Worm (Caenorhabditis elegans) whole organism, young adult: ENCODE data around the gene srt-56.

Source experiments
- B0019.2 ChIP-seq: fragments of 200-800 bp; sonication (Bioruptor generic); conservative IDR thresholded peaks from 2 replicates; pipeline ENCODE4 v1.3.6; 2022; ENCODE audit warnings: missing genetic modification reagents, missing genetic modification characterization, missing compliant biosample characterization
- B0336.3 ChIP-seq: fragments of 200-800 bp; sonication (Bioruptor generic); IDR thresholded peaks from 2 replicates; pipeline ENCODE4 v1.3.6; 2022; ENCODE audit warnings: missing genetic modification characterization, missing compliant biosample characterization
- C06A6.2 ChIP-seq: fragments of 200-800 bp; sonication (Bioruptor generic); conservative IDR thresholded peaks from 2 replicates; pipeline ENCODE4 v1.3.6; 2022; ENCODE audit warnings: missing genetic modification characterization, missing compliant biosample characterization
- C17E4.6 ChIP-seq: fragments of 200-800 bp; sonication (Bioruptor generic); IDR thresholded peaks from 2 replicates; pipeline ENCODE4 v1.3.6; 2022; ENCODE audit warnings: missing genetic modification reagents, missing genetic modification characterization, missing compliant biosample characterization
- D2030.7 ChIP-seq: fragments of 200-800 bp; sonication (Bioruptor generic); IDR thresholded peaks from 2 replicates; pipeline ENCODE4 v1.3.6; 2022; ENCODE audit warnings: missing genetic modification reagents, missing genetic modification characterization, missing compliant biosample characterization
- F39B2.1 ChIP-seq: fragments of 200-800 bp; sonication (Bioruptor generic); IDR thresholded peaks from 2 replicates; pipeline ENCODE4 v1.3.6; 2022; ENCODE audit warnings: missing genetic modification reagents, missing genetic modification characterization, missing compliant biosample characterization
- F49E8.2 ChIP-seq: sonication (generic microtip); optimal IDR thresholded peaks from 3 replicates; lab custom pipeline; 2017; ENCODE audit warnings: missing genetic modification characterization, mild to moderate bottlenecking, missing compliant biosample characterization, antibody characterized with exemption, moderate library complexity; ENCODE audit not compliant: insufficient read depth
- F55B11.4 ChIP-seq: sonication (generic microtip); optimal IDR thresholded peaks from 2 replicates; lab custom pipeline; 2016; ENCODE audit warnings: missing compliant biosample characterization, missing genetic modification characterization, borderline replicate concordance; ENCODE audit not compliant: insufficient read depth
- K11D2.4 ChIP-seq: fragments of 200-800 bp; sonication (Bioruptor generic); IDR thresholded peaks from 2 replicates; pipeline ENCODE4 v1.3.6; 2022; ENCODE audit warnings: missing genetic modification reagents, missing genetic modification characterization, missing compliant biosample characterization
- Y53F4B.3 ChIP-seq: fragments of 200-800 bp; sonication (Bioruptor generic); IDR thresholded peaks from 2 replicates; pipeline ENCODE4 v1.3.6; 2022; ENCODE audit warnings: missing genetic modification reagents, missing genetic modification characterization, missing compliant biosample characterization
- Y79H2A.3 ChIP-seq: fragments of 200-800 bp; sonication (Bioruptor generic); conservative IDR thresholded peaks from 2 replicates; pipeline ENCODE4 v1.3.6; 2022; ENCODE audit warnings: missing genetic modification reagents, missing genetic modification characterization, missing compliant biosample characterization
- ZK185.1 ChIP-seq: sonication (generic microtip); optimal IDR thresholded peaks from 2 replicates; lab custom pipeline; 2016; ENCODE audit warnings: mild to moderate bottlenecking, missing genetic modification characterization, missing compliant biosample characterization; ENCODE audit not compliant: poor library complexity, severe bottlenecking
- aptf-3 ChIP-seq: fragments of 200-800 bp; sonication (Bioruptor generic); IDR thresholded peaks from 2 replicates; pipeline ENCODE4 v1.3.6; 2022; ENCODE audit warnings: missing genetic modification characterization, missing compliant biosample characterization
- attf-6 ChIP-seq: fragments of 200-800 bp; sonication (Bioruptor generic); IDR thresholded peaks from 2 replicates; pipeline ENCODE4 v1.3.6; 2022; ENCODE audit warnings: missing genetic modification reagents, missing genetic modification characterization, missing compliant biosample characterization
- cebp-2 ChIP-seq: fragments of 200-800 bp; sonication (Bioruptor generic); IDR thresholded peaks from 2 replicates; pipeline ENCODE4 v1.3.6; 2022; ENCODE audit warnings: missing genetic modification characterization, missing compliant biosample characterization
- dpff-1 ChIP-seq: sonication (generic microtip); optimal IDR thresholded peaks from 2 replicates; lab custom pipeline; 2017; ENCODE audit warnings: mild to moderate bottlenecking, missing genetic modification characterization, missing compliant biosample characterization
- dpl-1 ChIP-seq: fragments of 150-350 bp; optimal IDR thresholded peaks from 2 replicates; lab custom pipeline; 2014; ENCODE audit warnings: missing biosample characterization, missing genetic modification reagents, missing genetic modification characterization
- egrh-3 ChIP-seq: fragments of 200-800 bp; sonication (Bioruptor generic); IDR thresholded peaks from 2 replicates; pipeline ENCODE4 v1.3.6; 2022; ENCODE audit warnings: missing genetic modification reagents, missing genetic modification characterization, missing compliant biosample characterization
- ets-4 ChIP-seq: fragments of 200-800 bp; sonication (Bioruptor generic); optimal IDR thresholded peaks from 2 replicates; lab custom pipeline; 2018; ENCODE audit warnings: mild to moderate bottlenecking, missing genetic modification characterization, missing compliant biosample characterization
- hmg-1.2 ChIP-seq: fragments of 200-800 bp; sonication (Bioruptor generic); IDR thresholded peaks from 2 replicates; pipeline ENCODE4 v1.3.6; 2022; ENCODE audit warnings: missing genetic modification reagents, missing genetic modification characterization, missing compliant biosample characterization
- let-607 ChIP-seq, 2 experiments: fragments of 200-800 bp in 1 of 2; sonication (Bioruptor generic) in 1 of 2; sonication (generic microtip) in 1 of 2; optimal IDR thresholded peaks; 2 replicates each; lab custom pipeline; 2016 to 2018; ENCODE audit warnings: mild to moderate bottlenecking in 2 of 2, missing compliant biosample characterization in 2 of 2, missing genetic modification characterization in 2 of 2, moderate library complexity in 2 of 2, missing genotype in 1 of 2
- lin-54 ChIP-seq: fragments of 200-800 bp; sonication (Bioruptor generic); optimal IDR thresholded peaks from 2 replicates; lab custom pipeline; 2018; ENCODE audit warnings: mild to moderate bottlenecking, missing genetic modification characterization, missing compliant biosample characterization
- lir-1 ChIP-seq: fragments of 200-800 bp; sonication (Bioruptor generic); conservative IDR thresholded peaks from 2 replicates; pipeline ENCODE4 v1.3.6; 2022; ENCODE audit warnings: missing genetic modification reagents, missing genetic modification characterization, missing compliant biosample characterization
- lsy-27 ChIP-seq: sonication (generic microtip); optimal IDR thresholded peaks from 2 replicates; lab custom pipeline; 2017; ENCODE audit warnings: missing genetic modification characterization, mild to moderate bottlenecking, missing compliant biosample characterization, antibody characterized with exemption, missing genotype, borderline replicate concordance; ENCODE audit not compliant: insufficient read depth
- mes-4 ChIP-seq: sonication (generic microtip); optimal IDR thresholded peaks from 2 replicates; lab custom pipeline; 2016; ENCODE audit warnings: missing genotype, missing genetic modification characterization, missing compliant biosample characterization
- nfya-1 ChIP-seq: sonication (generic microtip); optimal IDR thresholded peaks from 2 replicates; lab custom pipeline; 2017; ENCODE audit warnings: antibody characterized with exemption, missing compliant biosample characterization, missing genetic modification characterization, borderline replicate concordance; ENCODE audit not compliant: insufficient read depth
- nhr-80 ChIP-seq: sonication (generic microtip); optimal IDR thresholded peaks from 2 replicates; lab custom pipeline; 2016; ENCODE audit warnings: missing genetic modification characterization, missing compliant biosample characterization
- pha-4 ChIP-seq: fragments of 150-350 bp; sonication (generic microtip); optimal IDR thresholded peaks from 2 replicates; lab custom pipeline; 2014; ENCODE audit warnings: missing biosample characterization, missing genetic modification reagents, missing genetic modification characterization
- repo-1 ChIP-seq: sonication (generic microtip); optimal IDR thresholded peaks from 2 replicates; lab custom pipeline; 2017; ENCODE audit warnings: mild to moderate bottlenecking, missing genetic modification characterization, missing compliant biosample characterization
- sdz-38 ChIP-seq: sonication (generic microtip); optimal IDR thresholded peaks from 2 replicates; lab custom pipeline; 2016; ENCODE audit warnings: missing genotype, missing genetic modification characterization, missing compliant biosample characterization
- sea-2 ChIP-seq: fragments of 200-800 bp; sonication (Bioruptor generic); IDR thresholded peaks from 2 replicates; pipeline ENCODE4 v1.3.6; 2022; ENCODE audit warnings: missing genetic modification characterization, missing compliant biosample characterization
- snpc-3.4 ChIP-seq: sonication (generic microtip); optimal IDR thresholded peaks from 2 replicates; lab custom pipeline; 2017; ENCODE audit warnings: missing genetic modification characterization, mild to moderate bottlenecking, missing compliant biosample characterization, antibody characterized with exemption, moderate library complexity, missing genotype, missing genetic modification reagents
- tlf-1 ChIP-seq: fragments of 200-800 bp; sonication (Bioruptor generic); optimal IDR thresholded peaks from 2 replicates; lab custom pipeline; 2018; ENCODE audit warnings: mild to moderate bottlenecking, missing genetic modification characterization, missing compliant biosample characterization
- unc-130 ChIP-seq: sonication (generic microtip); optimal IDR thresholded peaks from 2 replicates; lab custom pipeline; 2016; ENCODE audit warnings: missing genetic modification reagents, missing genetic modification characterization, missing compliant biosample characterization
- zim-3 ChIP-seq: sonication (generic microtip); optimal IDR thresholded peaks from 2 replicates; lab custom pipeline; 2017; ENCODE audit warnings: mild to moderate bottlenecking, missing genetic modification characterization, moderate library complexity, missing compliant biosample characterization
- ztf-22 ChIP-seq: fragments of 200-800 bp; sonication (Bioruptor generic); optimal IDR thresholded peaks from 2 replicates; lab custom pipeline; 2018; ENCODE audit warnings: mild to moderate bottlenecking, missing genetic modification characterization, moderate library complexity, missing compliant biosample characterization
- ztf-28 ChIP-seq: fragments of 200-800 bp; sonication (Bioruptor generic); IDR thresholded peaks from 2 replicates; pipeline ENCODE4 v1.3.6; 2022; ENCODE audit warnings: missing genetic modification reagents, missing genetic modification characterization, missing compliant biosample characterization
- ztf-3 ChIP-seq: fragments of 200-800 bp; sonication (Bioruptor generic); optimal IDR thresholded peaks from 2 replicates; lab custom pipeline; 2018; ENCODE audit warnings: mild to moderate bottlenecking, missing genetic modification characterization, missing compliant biosample characterization

srt-56 gene

DNA sequence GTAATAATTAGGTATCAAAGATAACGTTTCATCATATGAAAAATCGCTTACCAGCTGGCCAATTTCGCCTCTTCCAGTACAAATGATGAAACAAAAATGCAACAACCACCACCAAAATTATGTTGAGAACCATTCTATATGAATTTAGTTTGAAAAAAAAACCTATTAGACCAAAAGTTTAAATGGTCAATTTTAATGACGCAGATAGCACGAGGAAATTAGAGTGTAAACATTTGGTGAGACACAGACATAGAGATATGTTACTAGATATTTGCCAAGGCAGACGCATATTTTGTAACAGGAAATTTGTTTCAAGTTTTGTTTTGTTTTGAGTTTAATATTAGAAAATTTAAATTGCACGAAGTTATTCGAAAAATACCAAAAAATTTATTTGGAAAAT, 27.3 kb downstream of the srt-56 start, which contains the start of gene cyp-33C9:
Gene cyp-33C9 (minus strand): TSS at position 211 of the 400 bp plus-strand sequence.
- TF ChIP-seq hmg-1.2 (GFP tag; lab: Robert Waterston, UW) (peak; percentile 34; the same call in 1 of the 2 replicates), nhr-80 (tag; lab: Kevin White, UChicago) (peak; percentile 8), egrh-3 (no peak)
- TF ChIP-seq, all 124 proteins: peak for 2

DNA sequence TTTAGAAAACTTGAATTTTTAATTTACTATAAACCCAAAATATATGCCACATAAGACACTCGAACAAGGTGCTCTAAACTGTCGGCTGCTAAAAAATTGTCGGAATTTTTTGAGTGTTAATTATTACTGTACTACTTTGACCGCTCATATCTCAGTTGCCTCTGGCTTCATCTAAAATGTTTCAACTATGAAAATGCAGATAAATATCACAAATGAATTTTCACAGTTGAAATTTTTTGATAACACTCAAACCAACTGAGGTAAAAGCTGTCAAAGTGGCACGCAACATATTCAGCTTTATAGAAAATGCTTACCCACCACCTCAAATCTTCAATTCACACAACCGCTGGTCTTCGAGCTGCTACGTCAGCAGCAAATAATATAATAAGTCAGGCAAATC, 32.9 kb downstream of the srt-56 start, which contains the start of gene acs-21:
Gene acs-21 (plus strand): TSS at position 301 of the 400 bp plus-strand sequence.
- no peak for TF ChIP-seq F49E8.2 (tag; lab: Kevin White, UChicago)
- TF ChIP-seq cebp-2 (GFP tag; lab: Robert Waterston, UW): no peak
- no peak for TF ChIP-seq B0019.2
- no peak for TF ChIP-seq pha-4
- no peak for TF ChIP-seq ztf-28 (GFP tag; lab: Robert Waterston, UW)
- TF ChIP-seq, all 124 proteins: peak for 0

DNA sequence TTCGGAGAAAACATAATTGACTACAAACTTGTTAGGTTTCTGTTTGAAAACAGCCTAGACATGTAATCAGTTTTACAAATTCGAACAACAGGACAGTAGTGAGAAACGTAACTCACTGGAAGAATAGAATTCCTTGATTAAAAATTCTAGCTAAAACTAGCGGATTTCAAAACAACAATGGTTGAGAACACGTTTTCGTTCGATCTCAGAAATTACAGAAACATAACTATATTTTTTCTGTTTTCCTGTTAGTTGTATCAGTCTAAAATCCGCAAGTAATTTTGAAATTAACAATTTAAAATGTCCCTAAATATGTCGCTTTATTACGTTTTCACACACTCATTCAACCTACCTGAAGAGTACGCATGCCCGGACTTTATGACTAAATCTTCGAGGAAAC, 35.4 kb downstream of the srt-56 start, which contains the start of gene srt-8:
Gene srt-8 (plus strand): TSS at position 301 of the 400 bp plus-strand sequence.
- TF ChIP-seq K11D2.4 (GFP tag; lab: Robert Waterston, UW): no peak
- TF ChIP-seq sea-2 (GFP tag; lab: Robert Waterston, UW): no peak
- TF ChIP-seq lir-1 (GFP tag; lab: Robert Waterston, UW): no peak
- TF ChIP-seq lin-54: no peak
- no peak for TF ChIP-seq nfya-1 (tag; lab: Kevin White, UChicago)
- no peak for TF ChIP-seq unc-130 (GFP tag; lab: Kevin White, UChicago)
- no peak for TF ChIP-seq C17E4.6 (GFP tag; lab: Robert Waterston, UW)
- no peak for TF ChIP-seq hmg-1.2 (GFP tag; lab: Robert Waterston, UW)
- no peak for TF ChIP-seq let-607 (tag; optimal IDR thresholded peaks at IDR 0.05; lab: Kevin White, UChicago)
- TF ChIP-seq tlf-1 (GFP tag; lab: Kevin White, UChicago): no peak
- TF ChIP-seq D2030.7 (GFP tag; lab: Robert Waterston, UW): no peak
- TF ChIP-seq mes-4 (tag; lab: Kevin White, UChicago): no peak
- TF ChIP-seq Y79H2A.3 (GFP tag; lab: Robert Waterston, UW): no peak
- TF ChIP-seq dpl-1: no peak
- no peak for TF ChIP-seq F49E8.2 (tag; lab: Kevin White, UChicago)
- TF ChIP-seq ets-4 (GFP tag; lab: Kevin White, UChicago): no peak
- TF ChIP-seq lsy-27 (tag; lab: Kevin White, UChicago): no peak
- no peak for TF ChIP-seq nhr-80 (tag; lab: Kevin White, UChicago)
- TF ChIP-seq repo-1 (tag; lab: Kevin White, UChicago): no peak
- TF ChIP-seq attf-6 (GFP tag; lab: Robert Waterston, UW): no peak

- TF ChIP-seq repo-1 (tag; lab: Kevin White, UChicago) (no peak), hmg-1.2 (GFP tag; lab: Robert Waterston, UW) (no peak), let-607 (tag; optimal IDR thresholded peaks at IDR 0.05; lab: Kevin White, UChicago) (no peak), F55B11.4 (tag; lab: Kevin White, UChicago) (no peak), F39B2.1 (GFP tag; lab: Robert Waterston, UW) (no peak), dpff-1 (tag; lab: Kevin White, UChicago) (no peak), B0336.3 (no peak), ztf-28 (GFP tag; lab: Robert Waterston, UW) (no peak), snpc-3.4 (tag; lab: Kevin White, UChicago) (no peak), Y53F4B.3 (no peak), ztf-22 (GFP tag; lab: Kevin White, UChicago) (no peak), aptf-3 (GFP tag; lab: Robert Waterston, UW) (no peak), zim-3 (tag; lab: Kevin White, UChicago) (no peak), sdz-38 (no peak), ztf-3 (GFP tag; lab: Kevin White, UChicago) (no peak), ZK185.1 (tag; lab: Kevin White, UChicago) (no peak), C06A6.2 (GFP tag; lab: Robert Waterston, UW) (no peak)
These were observed 40.2 kb downstream of the srt-56 start, which contains the start of gene srt-7 for ce11 chrV:3081471-3081870. srt-7 (plus strand) TSS chrV:3081771.
